Fruit fly (Drosophila melanogaster) whole organism, wandering third instar larva: ENCODE results near the gene ppk28.

Experiments used
- Abd-B ChIP-seq: fragments of >200 bp; optimal IDR thresholded peaks from 2 replicates; lab custom pipeline; 2017; ENCODE audit warnings: missing biosample characterization, missing genetic modification characterization
- Jra ChIP-seq: sonication (Bioruptor generic); optimal IDR thresholded peaks from 2 replicates; lab custom pipeline; 2016; ENCODE audit warnings: missing biosample characterization, missing genetic modification characterization
- br ChIP-seq: fragments of 200-800 bp; sonication (Bioruptor generic); optimal IDR thresholded peaks from 2 replicates; lab custom pipeline; 2016; ENCODE audit warnings: missing biosample characterization, missing genetic modification characterization
- jim ChIP-seq: fragments of 175-275, 200-325 bp; sonication (Bioruptor generic); optimal IDR thresholded peaks from 2 replicates; lab custom pipeline; 2016; ENCODE audit warnings: missing biosample characterization, mild to moderate bottlenecking, missing genetic modification characterization
- pan ChIP-seq: fragments of >200 bp; optimal IDR thresholded peaks from 2 replicates; lab custom pipeline; 2017
- usp ChIP-seq: fragments of >200 bp; optimal IDR thresholded peaks from 2 replicates; lab custom pipeline; 2017; ENCODE audit warnings: missing biosample characterization, missing genetic modification characterization

- TF ChIP-seq br (GFP tag; lab: Kevin White, UChicago) (no peak), pan (lab: Kevin White, UChicago) (no peak), Jra (GFP tag; lab: Kevin White, UChicago) (no peak), Abd-B (GFP tag; lab: Kevin White, UChicago) (no peak), jim (no peak), usp (GFP tag; lab: Kevin White, UChicago) (no peak)
These were observed at the start of gene ppk28 for dm6 chrX:16805768-16806167.
